Fruit fly (Drosophila melanogaster) whole organism: Measurements from ENCODE around the gene mRRF2.

Source experiments
- pan ChIP-seq: fragments of >200 bp; optimal IDR thresholded peaks from 2 replicates; lab custom pipeline; 2017
- psq ChIP-seq: fragments of >200 bp; optimal IDR thresholded peaks from 2 replicates; lab custom pipeline; 2017
- usp ChIP-seq: fragments of >200 bp; optimal IDR thresholded peaks from 2 replicates; lab custom pipeline; 2017; ENCODE audit warnings: missing biosample characterization, missing genetic modification characterization, mixed read lengths

DNA sequence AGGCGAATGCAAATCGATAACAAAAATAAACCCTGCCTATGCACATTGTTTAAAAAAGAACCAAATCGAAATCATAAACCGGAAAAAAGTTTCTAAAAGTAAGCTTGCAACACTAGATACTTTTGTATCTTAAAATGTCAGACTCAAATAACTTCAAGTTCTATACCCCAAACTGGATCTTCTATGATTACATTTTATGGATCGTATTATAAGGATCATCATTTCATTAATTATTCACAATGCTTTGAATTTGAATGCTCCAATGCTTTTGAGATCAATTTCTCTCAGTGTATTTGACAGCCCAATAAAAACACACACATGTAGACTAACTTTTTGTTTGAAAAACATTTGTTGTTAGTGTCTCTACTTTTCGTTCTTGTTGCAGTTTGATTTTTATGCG, 19.2 kb upstream of the mRRF2 start:
- TF ChIP-seq pan (lab: Kevin White, UChicago) (no peak), usp (GFP tag; lab: Kevin White, UChicago) (no peak), psq (lab: Kevin White, UChicago) (no peak)
